Fruit fly (Drosophila melanogaster) whole organism, embryonic: ENCODE data around the gene wtrw.

ENCODE experiments used
- BtbVII ChIP-seq: fragments of 200-800 bp; sonication (Bioruptor generic); optimal IDR thresholded peaks from 3 replicates; lab custom pipeline; 2017; ENCODE audit warnings: missing biosample characterization, mild to moderate bottlenecking, missing genetic modification characterization
- CG10366 ChIP-seq: fragments of 200-800 bp; sonication (Bioruptor generic); IDR thresholded peaks from 2 replicates; pipeline ENCODE4 v1.3.6; 2022; ENCODE audit warnings: missing biosample characterization, missing genetic modification characterization
- CG10654 ChIP-seq: fragments of 200-800 bp; sonication (Bioruptor generic); optimal IDR thresholded peaks from 2 replicates; lab custom pipeline; 2016; ENCODE audit warnings: missing biosample characterization, missing genetic modification characterization
- CG11085 ChIP-seq: fragments of 200-800 bp; sonication (Bioruptor generic); IDR thresholded peaks from 2 replicates; pipeline ENCODE4 v1.3.6; 2022; ENCODE audit warnings: missing biosample characterization, missing genetic modification characterization
- CG14965 ChIP-seq: fragments of 200-800 bp; sonication (Bioruptor generic); optimal IDR thresholded peaks from 2 replicates; lab custom pipeline; 2016; ENCODE audit warnings: missing biosample characterization, missing genetic modification characterization, borderline replicate concordance
- CG15601 ChIP-seq: fragments of 200-800 bp; sonication (Bioruptor generic); optimal IDR thresholded peaks from 3 replicates; lab custom pipeline; 2019; ENCODE audit warnings: missing biosample characterization, mild to moderate bottlenecking, missing genetic modification characterization, moderate library complexity
- CG17829 ChIP-seq: fragments of 200-800 bp; optimal IDR thresholded peaks from 2 replicates; lab custom pipeline; 2019; ENCODE audit warnings: missing biosample characterization, mild to moderate bottlenecking, missing genetic modification characterization, moderate library complexity
- CG17912 ChIP-seq: fragments of 200-800 bp; sonication (Bioruptor generic); optimal IDR thresholded peaks from 2 replicates; lab custom pipeline; 2018; ENCODE audit warnings: missing biosample characterization, mild to moderate bottlenecking, missing genetic modification characterization
- CG34422 ChIP-seq: fragments of 200-800 bp; sonication (Bioruptor generic); IDR thresholded peaks from 3 replicates; pipeline ENCODE4 v1.3.6; 2022; ENCODE audit warnings: missing biosample characterization, missing genetic modification characterization
- CG6854 ChIP-seq: fragments of 200-800 bp; sonication (Bioruptor generic); optimal IDR thresholded peaks from 3 replicates; lab custom pipeline; 2017; ENCODE audit warnings: missing biosample characterization, mild to moderate bottlenecking, missing genetic modification characterization
- CG9437 ChIP-seq: fragments of 200-800 bp; sonication (Bioruptor generic); optimal IDR thresholded peaks from 2 replicates; lab custom pipeline; 2018; ENCODE audit warnings: missing biosample characterization, mild to moderate bottlenecking, missing genetic modification characterization
- Camta ChIP-seq: fragments of 200-800 bp; sonication (Bioruptor generic); optimal IDR thresholded peaks from 2 replicates; lab custom pipeline; 2016; ENCODE audit warnings: missing biosample characterization, missing genetic modification characterization
- Chrac-16 ChIP-seq: fragments of 200-800 bp; sonication (Bioruptor generic); optimal IDR thresholded peaks from 3 replicates; lab custom pipeline; 2016; ENCODE audit warnings: missing biosample characterization, missing genetic modification characterization
- E2f1 ChIP-seq: fragments of 200-800 bp; sonication (Bioruptor generic); IDR thresholded peaks from 2 replicates; pipeline ENCODE4 v1.3.6; 2022; ENCODE audit warnings: missing biosample characterization, missing genetic modification characterization
- ERR ChIP-seq: fragments of 200-800 bp; sonication (Bioruptor generic); optimal IDR thresholded peaks from 2 replicates; lab custom pipeline; 2016; ENCODE audit warnings: missing biosample characterization, missing genetic modification characterization
- Eip74EF ChIP-seq, 2 experiments: fragments of 200-800 bp in 1 of 2; fragments of >200 bp in 1 of 2; sonication (Bioruptor generic) in 1 of 2; optimal IDR thresholded peaks; 2 replicates each; lab custom pipeline; 2017 to 2019; ENCODE audit warnings: missing biosample characterization in 2 of 2, missing genetic modification characterization in 2 of 2, mild to moderate bottlenecking in 1 of 2, moderate library complexity in 1 of 2
- H15 ChIP-seq: fragments of 200-800 bp; sonication (Bioruptor generic); IDR thresholded peaks from 3 replicates; pipeline ENCODE4 v1.3.6; 2022; ENCODE audit warnings: missing biosample characterization, missing genetic modification characterization
- H2.0 ChIP-seq: fragments of 200-800 bp; sonication (Bioruptor generic); IDR thresholded peaks from 2 replicates; pipeline ENCODE4 v1.3.6; 2022; ENCODE audit warnings: missing biosample characterization, missing genetic modification characterization
- HLH54F ChIP-seq: fragments of 200-800 bp; sonication (Bioruptor generic); optimal IDR thresholded peaks from 3 replicates; lab custom pipeline; 2016; ENCODE audit warnings: missing biosample characterization, missing genetic modification characterization
- Hey ChIP-seq: fragments of 200-800 bp; sonication (Bioruptor generic); optimal IDR thresholded peaks from 3 replicates; lab custom pipeline; 2018; ENCODE audit warnings: missing biosample characterization, mild to moderate bottlenecking, missing genetic modification characterization
- Kr ChIP-seq: fragments of 200-800 bp; sonication (Bioruptor generic); optimal IDR thresholded peaks from 2 replicates; lab custom pipeline; 2017; ENCODE audit warnings: missing biosample characterization, mild to moderate bottlenecking, missing genetic modification characterization
- Med ChIP-seq: fragments of 200-800 bp; sonication (Bioruptor generic); peaks from one replicate; lab custom pipeline; 2016; ENCODE audit warnings: missing biosample characterization, missing genetic modification characterization, mild to moderate bottlenecking, inconsistent platforms, moderate library complexity
- NC2α ChIP-seq: fragments of 200-800 bp; sonication (Bioruptor generic); optimal IDR thresholded peaks from 2 replicates; lab custom pipeline; 2016; ENCODE audit warnings: missing biosample characterization, missing genetic modification characterization
- Poxn ChIP-seq: fragments of 200-800 bp; sonication (Bioruptor generic); IDR thresholded peaks from 2 replicates; pipeline ENCODE4 v1.3.6; 2022; ENCODE audit warnings: missing biosample characterization, missing genetic modification characterization
- Ptx1 ChIP-seq: fragments of 200-800 bp; sonication (Bioruptor generic); IDR thresholded peaks from 2 replicates; pipeline ENCODE4 v1.3.6; 2022; ENCODE audit warnings: missing biosample characterization, missing genetic modification characterization
- Side ChIP-seq: fragments of 200-800 bp; sonication (Bioruptor generic); optimal IDR thresholded peaks from 2 replicates; lab custom pipeline; 2016; ENCODE audit warnings: missing biosample characterization, missing genetic modification characterization
- Sry-δ ChIP-seq: fragments of 200-800 bp; sonication (Bioruptor generic); optimal IDR thresholded peaks from 2 replicates; lab custom pipeline; 2016; ENCODE audit warnings: missing biosample characterization, missing genetic modification characterization
- Stat92E ChIP-seq, 3 experiments: fragments of >200 bp in 2 of 3; fragments of 200-800 bp in 1 of 3; sonication (Bioruptor generic) in 1 of 3; optimal IDR thresholded peaks; 2 replicates each; lab custom pipeline; 2017 to 2019; ENCODE audit warnings: missing biosample characterization in 3 of 3, missing genetic modification characterization in 3 of 3, mild to moderate bottlenecking in 1 of 3, moderate library complexity in 1 of 3
- ac ChIP-seq: fragments of 200-800 bp; sonication (Bioruptor generic); optimal IDR thresholded peaks from 3 replicates; lab custom pipeline; 2017; ENCODE audit warnings: missing biosample characterization, mild to moderate bottlenecking, missing genetic modification characterization
- ap ChIP-seq: fragments of 200-800 bp; sonication (Bioruptor generic); IDR thresholded peaks from 2 replicates; pipeline ENCODE4 v1.3.6; 2022; ENCODE audit warnings: missing biosample characterization, missing genetic modification characterization
- bbx ChIP-seq: fragments of 200-800 bp; sonication (Bioruptor generic); IDR thresholded peaks from 2 replicates; pipeline ENCODE4 v1.3.6; 2022; ENCODE audit warnings: missing biosample characterization, missing genetic modification characterization; ENCODE audit not compliant: partially characterized antibody
- bsh ChIP-seq, 2 experiments: fragments of 200-800 bp; sonication (Bioruptor generic); optimal IDR thresholded peaks; 2 replicates each; lab custom pipeline; 2017 to 2018; ENCODE audit warnings: mild to moderate bottlenecking in 2 of 2, missing biosample characterization in 2 of 2, missing genetic modification characterization in 2 of 2, moderate library complexity in 1 of 2
- fd3F ChIP-seq: fragments of 200-800 bp; sonication (Bioruptor generic); optimal IDR thresholded peaks from 2 replicates; lab custom pipeline; 2018; ENCODE audit warnings: missing biosample characterization, mild to moderate bottlenecking, missing genetic modification characterization, moderate library complexity
- gcm ChIP-seq: fragments of 200-800 bp; sonication (Bioruptor generic); optimal IDR thresholded peaks from 2 replicates; lab custom pipeline; 2019; ENCODE audit warnings: missing biosample characterization, mild to moderate bottlenecking, missing genetic modification characterization, moderate library complexity
- gem ChIP-seq: fragments of 200-800 bp; sonication (Bioruptor generic); optimal IDR thresholded peaks from 2 replicates; lab custom pipeline; 2019; ENCODE audit warnings: missing biosample characterization, mild to moderate bottlenecking, missing genetic modification characterization, moderate library complexity
- h ChIP-seq: fragments of >200 bp; optimal IDR thresholded peaks from 2 replicates; lab custom pipeline; 2017
- ind ChIP-seq: fragments of 200-800 bp; sonication (Bioruptor generic); optimal IDR thresholded peaks from 3 replicates; lab custom pipeline; 2016; ENCODE audit warnings: missing biosample characterization, missing genetic modification characterization
- lbe ChIP-seq: fragments of 200-800 bp; sonication (Bioruptor generic); optimal IDR thresholded peaks from 2 replicates; lab custom pipeline; 2016; ENCODE audit warnings: missing biosample characterization, mild to moderate bottlenecking, missing genetic modification characterization
- mam ChIP-seq: fragments of 200-800 bp; sonication (Bioruptor generic); optimal IDR thresholded peaks from 3 replicates; lab custom pipeline; 2016; ENCODE audit warnings: missing biosample characterization, missing genetic modification characterization
- pan ChIP-seq, 4 experiments: fragments of >200 bp in 3 of 4; fragments of 200-800 bp in 1 of 4; sonication (Bioruptor generic) in 1 of 4; optimal IDR thresholded peaks in 3 of 4; IDR thresholded peaks in 1 of 4; 2 replicates each; pipeline versions ENCODE4 v1.3.6 to Lab custom; 2017 to 2022; ENCODE audit warnings: missing biosample characterization in 2 of 4, missing genetic modification characterization in 2 of 4, mixed read lengths in 1 of 4
- scrt ChIP-seq: fragments of 200-800 bp; sonication (Bioruptor generic); optimal IDR thresholded peaks from 2 replicates; lab custom pipeline; 2018; ENCODE audit warnings: missing biosample characterization, mild to moderate bottlenecking, missing genetic modification characterization, moderate library complexity
- seq ChIP-seq: fragments of 200-800 bp; sonication (Bioruptor generic); IDR thresholded peaks from 2 replicates; pipeline ENCODE4 v1.3.6; 2022; ENCODE audit warnings: missing biosample characterization, missing genetic modification characterization

wtrw gene

dm6 chr3R:7892246-7893000, 1.3 kb downstream of the wtrw start (continued):
- TF ChIP-seq CG15601 (tag; lab: Kevin White, UChicago) (no peak), ERR (GFP tag; lab: Kevin White, UChicago) (no peak), gcm (GFP tag; lab: Kevin White, UChicago) (peak; percentile 23), Hey (tag; lab: Kevin White, UChicago) (no peak), Ptx1 (GFP tag; lab: Robert Waterston, UW) (peak; percentile 28; the same call in 1 of the 2 replicates), HLH54F (GFP tag; lab: Kevin White, UChicago) (no peak), CG17912 (no peak), CG17829 (tag; lab: Kevin White, UChicago) (no peak), ac (GFP tag; lab: Kevin White, UChicago) (no peak), CG11085 (GFP tag; lab: Robert Waterston, UW) (peak; percentile 58; the same call in 1 of the 2 replicates), Sry-δ (GFP tag; lab: Kevin White, UChicago) (no peak), BtbVII (GFP tag; lab: Kevin White, UChicago) (peak; percentile 54), E2f1 (GFP tag; lab: Robert Waterston, UW) (peak; percentile 32; the same call in 1 of the 2 replicates), Kr (GFP tag; lab: Kevin White, UChicago) (no peak), CG34422 (GFP tag; lab: Robert Waterston, UW) (peak; percentile 59; the same call in 1 of the 3 replicates), bbx (GFP tag; lab: Robert Waterston, UW) (no peak), pan (optimal IDR thresholded peaks at IDR 0.05; lab: Kevin White, UChicago) (no peak), pan (GFP tag; optimal IDR thresholded peaks at IDR 0.05 in 1 of 2, IDR thresholded peaks at IDR 0.05 in 1 of 2) (peak in 1 of 2 experiments; percentile 54), H15 (peak; percentile 59; the same call in 2 of the 3 replicates), CG6854 (GFP tag; lab: Kevin White, UChicago) (peak; percentile 55), bsh (GFP tag; optimal IDR thresholded peaks at IDR 0.05; lab: Kevin White, UChicago) (peak in 1 of 2 experiments; percentile 25), CG10366 (GFP tag; lab: Robert Waterston, UW) (peak; percentile 55), h (no peak), CG14965 (no peak), ind (GFP tag; lab: Kevin White, UChicago) (peak; percentile 49), CG9437 (GFP tag; lab: Kevin White, UChicago) (peak; percentile 5), NC2α (no peak), Poxn (GFP tag; lab: Robert Waterston, UW) (no peak), scrt (GFP tag; lab: Kevin White, UChicago) (peak; percentile 22), Stat92E (GFP tag; optimal IDR thresholded peaks at IDR 0.05; lab: Kevin White, UChicago) (no peak), lbe (no peak), Side (GFP tag; lab: Kevin White, UChicago) (no peak), Med (GFP tag; lab: Kevin White, UChicago) (peak; percentile 89), CG10654 (GFP tag; lab: Kevin White, UChicago) (no peak), ap (GFP tag; lab: Robert Waterston, UW) (no peak), fd3F (peak; percentile 24), gem (peak; percentile 54), seq (peak; percentile 20; the same call in 1 of the 2 replicates), Chrac-16 (GFP tag; lab: Kevin White, UChicago) (no peak), mam (GFP tag; lab: Kevin White, UChicago) (peak; percentile 7), Camta (GFP tag; lab: Kevin White, UChicago) (no peak), H2.0 (GFP tag; lab: Robert Waterston, UW) (peak; percentile 43), Eip74EF (GFP tag; optimal IDR thresholded peaks at IDR 0.05; lab: Kevin White, UChicago) (peak in 1 of 2 experiments; percentile 53)
